Worm (Caenorhabditis elegans) whole organism, late embryonic: ENCODE measurements around the gene F42A8.1.

Experiments used
- C38D4.7 ChIP-seq: fragments of 200-800 bp; sonication (Bioruptor generic); optimal IDR thresholded peaks from 2 replicates; lab custom pipeline; 2018; ENCODE audit warnings: mild to moderate bottlenecking, missing genetic modification characterization, moderate library complexity, missing compliant biosample characterization
- F13H6.1 ChIP-seq: sonication (generic microtip); optimal IDR thresholded peaks from 2 replicates; lab custom pipeline; 2016; ENCODE audit warnings: missing genetic modification characterization, missing compliant biosample characterization
- ahr-1 ChIP-seq: sonication (generic microtip); optimal IDR thresholded peaks from 2 replicates; lab custom pipeline; 2016; ENCODE audit warnings: missing genetic modification characterization, missing compliant biosample characterization
- ceh-14 ChIP-seq: sonication (generic microtip); optimal IDR thresholded peaks from 2 replicates; lab custom pipeline; 2016; ENCODE audit warnings: missing genotype, missing genetic modification characterization, missing compliant biosample characterization
- ceh-30 ChIP-seq: fragments of 150-350 bp; optimal IDR thresholded peaks from 2 replicates; lab custom pipeline; 2014; ENCODE audit warnings: missing biosample characterization, missing genetic modification characterization
- ceh-45 ChIP-seq: fragments of 200-800 bp; sonication (Bioruptor generic); IDR thresholded peaks from 2 replicates; pipeline ENCODE4 v1.3.6; 2022; ENCODE audit warnings: missing genetic modification reagents, missing genetic modification characterization, missing compliant biosample characterization
- elt-4 ChIP-seq: sonication (generic microtip); optimal IDR thresholded peaks from 2 replicates; lab custom pipeline; 2016; ENCODE audit warnings: missing genetic modification characterization, missing compliant biosample characterization
- hlh-30 ChIP-seq: sonication (generic microtip); optimal IDR thresholded peaks from 2 replicates; lab custom pipeline; 2017; ENCODE audit warnings: antibody characterized with exemption, missing genetic modification characterization, missing compliant biosample characterization; ENCODE audit not compliant: insufficient read depth
- hlh-8 ChIP-seq: sonication (generic microtip); optimal IDR thresholded peaks from 2 replicates; lab custom pipeline; 2016; ENCODE audit warnings: missing genotype, missing genetic modification characterization, missing compliant biosample characterization
- nfya-1 ChIP-seq: sonication (generic microtip); optimal IDR thresholded peaks from 2 replicates; lab custom pipeline; 2017; ENCODE audit warnings: missing genetic modification characterization, mild to moderate bottlenecking, missing compliant biosample characterization, antibody characterized with exemption, moderate library complexity
- sox-4 ChIP-seq: sonication (generic microtip); optimal IDR thresholded peaks from 2 replicates; lab custom pipeline; 2017; ENCODE audit warnings: mild to moderate bottlenecking, missing genetic modification characterization, inconsistent platforms, missing compliant biosample characterization
- unc-42 ChIP-seq: sonication (generic microtip); optimal IDR thresholded peaks from 2 replicates; lab custom pipeline; 2016; ENCODE audit warnings: missing genotype, missing genetic modification characterization, missing compliant biosample characterization
- unc-55 ChIP-seq: sonication (generic microtip); optimal IDR thresholded peaks from 2 replicates; lab custom pipeline; 2017; ENCODE audit warnings: missing biosample characterization, missing genetic modification reagents, missing genetic modification characterization
- zip-5 ChIP-seq: sonication (generic microtip); optimal IDR thresholded peaks from 2 replicates; lab custom pipeline; 2016; ENCODE audit warnings: missing genetic modification characterization, missing compliant biosample characterization

ce11 chrII:9392724-9393123, 46.3 kb upstream of the F42A8.1 start, which contains the start of gene lido-17:
- TF ChIP-seq hlh-8 (tag; lab: Kevin White, UChicago) (no peak), nfya-1 (tag; lab: Kevin White, UChicago) (no peak), unc-55 (GFP tag; lab: Kevin White, UChicago) (no peak), zip-5 (tag; lab: Kevin White, UChicago) (no peak), elt-4 (tag; lab: Kevin White, UChicago) (no peak), unc-42 (tag; lab: Kevin White, UChicago) (no peak), sox-4 (tag; lab: Kevin White, UChicago) (no peak), hlh-30 (tag; lab: Kevin White, UChicago) (no peak), ceh-45 (GFP tag; lab: Robert Waterston, UW) (no peak), C38D4.7 (GFP tag; lab: Kevin White, UChicago) (no peak), F13H6.1 (tag; lab: Kevin White, UChicago) (no peak), ceh-30 (tag; lab: Kevin White, UChicago) (no peak), ahr-1 (tag; lab: Kevin White, UChicago) (no peak), ceh-14 (no peak)
